Fruit fly (Drosophila melanogaster) whole organism, embryonic: ENCODE results near the gene Vajk1.

ENCODE experiments used
- CG11723 ChIP-seq: fragments of 200-800 bp; sonication (Bioruptor generic); optimal IDR thresholded peaks from 2 replicates; lab custom pipeline; 2017; ENCODE audit warnings: missing biosample characterization, mild to moderate bottlenecking, missing genetic modification characterization
- CG4707 ChIP-seq: fragments of 200-800 bp; sonication (Bioruptor generic); optimal IDR thresholded peaks from 2 replicates; lab custom pipeline; 2018; ENCODE audit warnings: missing biosample characterization, mild to moderate bottlenecking, missing genetic modification characterization, moderate library complexity
- CG7271 ChIP-seq: fragments of 200-800 bp; sonication (Bioruptor generic); optimal IDR thresholded peaks from 2 replicates; lab custom pipeline; 2018; ENCODE audit warnings: missing biosample characterization, mild to moderate bottlenecking, missing genetic modification characterization, moderate library complexity
- CG8478 ChIP-seq: fragments of >200 bp; optimal IDR thresholded peaks from 2 replicates; lab custom pipeline; 2018
- Poxn ChIP-seq: fragments of 200-800 bp; sonication (Bioruptor generic); IDR thresholded peaks from 2 replicates; pipeline ENCODE4 v1.3.6; 2022; ENCODE audit warnings: missing biosample characterization, missing genetic modification characterization
- dimm ChIP-seq: fragments of 200-800 bp; sonication (Bioruptor generic); IDR thresholded peaks from 2 replicates; pipeline ENCODE4 v1.3.6; 2022; ENCODE audit warnings: missing biosample characterization, missing genetic modification characterization
- fd102C ChIP-seq: fragments of 200-800 bp; sonication (Bioruptor generic); optimal IDR thresholded peaks from 2 replicates; lab custom pipeline; 2018; ENCODE audit warnings: missing biosample characterization, mild to moderate bottlenecking, missing genetic modification characterization, moderate library complexity
- fd64A ChIP-seq: fragments of 200-800 bp; sonication (Bioruptor generic); optimal IDR thresholded peaks from 3 replicates; lab custom pipeline; 2018; ENCODE audit warnings: missing biosample characterization, mild to moderate bottlenecking, missing genetic modification characterization
- jigr1 ChIP-seq: fragments of 200-800 bp; sonication (Bioruptor generic); IDR thresholded peaks from 3 replicates; pipeline ENCODE4 v1.3.6; 2022; ENCODE audit warnings: missing biosample characterization, missing genetic modification characterization
- maf-S ChIP-seq: fragments of 200-800 bp; sonication (Bioruptor generic); optimal IDR thresholded peaks from 2 replicates; lab custom pipeline; 2016; ENCODE audit warnings: missing biosample characterization, missing genetic modification characterization
- otp ChIP-seq: fragments of 200-800 bp; sonication (Bioruptor generic); IDR thresholded peaks from 3 replicates; pipeline ENCODE4, ENCODE4 v1.3.6; 2022; ENCODE audit warnings: missing biosample characterization, missing genetic modification characterization
- pb ChIP-seq: fragments of 200-800 bp; sonication (Bioruptor generic); optimal IDR thresholded peaks from 3 replicates; lab custom pipeline; 2016; ENCODE audit warnings: missing biosample characterization, missing genetic modification characterization
- so ChIP-seq: fragments of 200-800 bp; sonication (Bioruptor generic); IDR thresholded peaks from 3 replicates; pipeline ENCODE4 v1.3.6; 2022; ENCODE audit warnings: missing biosample characterization, missing genetic modification characterization

- TF ChIP-seq fd64A (GFP tag; lab: Kevin White, UChicago) (no peak), maf-S (GFP tag; lab: Kevin White, UChicago) (no peak), dimm (GFP tag; lab: Robert Waterston, UW) (no peak), pb (no peak), CG8478 (lab: Kevin White, UChicago) (no peak), CG11723 (GFP tag; lab: Kevin White, UChicago) (no peak), fd102C (GFP tag; lab: Kevin White, UChicago) (no peak), otp (GFP tag; lab: Robert Waterston, UW) (no peak), CG7271 (tag; lab: Kevin White, UChicago) (no peak), CG4707 (no peak), so (GFP tag; lab: Robert Waterston, UW) (no peak), jigr1 (GFP tag; lab: Robert Waterston, UW) (no peak), Poxn (GFP tag; lab: Robert Waterston, UW) (no peak)
These were observed 41.4 kb downstream of the Vajk1 start for dm6 chr2L:13881939-13882338.
